Fruit fly (Drosophila melanogaster): ENCODE measurements around the gene RpL34a.
A peak's percentile ranks its signal among the peaks of the same experiment; 100 is the strongest.

Gene RpL34a

dm6 chr3R:26098502-26099210 is 39.6 kb upstream of the RpL34a start, which contains the start of gene dysf (continued):
- TF ChIP-seq CG8290 (GFP tag; optimal IDR thresholded peaks at IDR 0.05): no peak
- no peak for TF ChIP-seq CG8290 (tag; optimal IDR thresholded peaks at IDR 0.05)
- no peak for TF ChIP-seq Fer3 (tag; optimal IDR thresholded peaks at IDR 0.05)
- TF ChIP-seq CG6689 (GFP tag; IDR thresholded peaks at IDR 0.05): peak; percentile 68; the same call in 1 of the 2 replicates
- peak; percentile 91 for TF ChIP-seq CG2712 (tag; optimal IDR thresholded peaks at IDR 0.05)
- TF ChIP-seq CG33213 (GFP tag; optimal IDR thresholded peaks at IDR 0.05): no peak
- no peak for TF ChIP-seq lov (optimal IDR thresholded peaks at IDR 0.05)
- TF ChIP-seq lov (GFP tag; IDR thresholded peaks at IDR 0.05): no peak
- TF ChIP-seq sd (tag; optimal IDR thresholded peaks at IDR 0.05): no peak
- no peak for TF ChIP-seq CG15073 (GFP tag; optimal IDR thresholded peaks at IDR 0.05)
- TF ChIP-seq BEAF-32 (GFP tag; optimal IDR thresholded peaks at IDR 0.05): no peak
- no peak for TF ChIP-seq CG2120 (GFP tag; optimal IDR thresholded peaks at IDR 0.05)
- no peak for TF ChIP-seq dm (GFP tag; optimal IDR thresholded peaks at IDR 0.05)
- TF ChIP-seq Hmr (GFP tag; optimal IDR thresholded peaks at IDR 0.05): peak; percentile 45
- no peak for TF ChIP-seq h (optimal IDR thresholded peaks at IDR 0.05)
- TF ChIP-seq CG34224 (GFP tag; IDR thresholded peaks at IDR 0.05; ENCODE audit: partially characterized antibody): no peak
- TF ChIP-seq p53 (GFP tag; optimal IDR thresholded peaks at IDR 0.05): no peak
- no peak for TF ChIP-seq CG15514 (GFP tag; optimal IDR thresholded peaks at IDR 0.05)
- TF ChIP-seq CG11247 (GFP tag; IDR thresholded peaks at IDR 0.05): no peak
- no peak for TF ChIP-seq maf-S (GFP tag; optimal IDR thresholded peaks at IDR 0.05)
- peak; percentile 37 for TF ChIP-seq CG7271 (tag; optimal IDR thresholded peaks at IDR 0.05)
- TF ChIP-seq ranshi (GFP tag; IDR thresholded peaks at IDR 0.05): no peak
- no peak for TF ChIP-seq CG15479 (GFP tag; optimal IDR thresholded peaks at IDR 0.05)
- TF ChIP-seq Ets65A (GFP tag): no peak
- TF ChIP-seq YL-1 (GFP tag; optimal IDR thresholded peaks at IDR 0.05): no peak
- TF ChIP-seq Doc3 (GFP tag; IDR thresholded peaks at IDR 0.05; ENCODE audit: partially characterized antibody): no peak
- TF ChIP-seq BtbVII (GFP tag; optimal IDR thresholded peaks at IDR 0.05): peak; percentile 38
- 0 out of 2 replicates have a peak, but pooled peaks have one; percentile 8 for TF ChIP-seq esg (GFP tag; conservative IDR thresholded peaks at IDR 0.05)
- no peak; the same call in 1 of the 2 replicates for TF ChIP-seq CG9215 (GFP tag; IDR thresholded peaks at IDR 0.05)
- TF ChIP-seq CG2875 (GFP tag; optimal IDR thresholded peaks at IDR 0.05): peak; percentile 51
- TF ChIP-seq CG3995 (GFP tag; optimal IDR thresholded peaks at IDR 0.05): no peak
- TF ChIP-seq ara (GFP tag; IDR thresholded peaks at IDR 0.05): peak; percentile 40; the same call in 1 of the 2 replicates
- no peak for TF ChIP-seq CG11560 (tag; IDR thresholded peaks at IDR 0.05)
- no peak for TF ChIP-seq Myb (GFP tag; optimal IDR thresholded peaks at IDR 0.05)
- TF ChIP-seq Fer2 (tag; optimal IDR thresholded peaks at IDR 0.05): peak; percentile 14
- no peak for TF ChIP-seq CG4282 (GFP tag; optimal IDR thresholded peaks at IDR 0.05)
- peak; percentile 60 for TF ChIP-seq nerfin-1 (tag; optimal IDR thresholded peaks at IDR 0.05)
- no peak for TF ChIP-seq Hand (GFP tag; optimal IDR thresholded peaks at IDR 0.05)
- peak; percentile 86 for TF ChIP-seq CG11504 (tag; optimal IDR thresholded peaks at IDR 0.05)
- no peak for TF ChIP-seq HmgZ (tag; optimal IDR thresholded peaks at IDR 0.05)
- peak; percentile 47 for TF ChIP-seq CG17359 (tag; optimal IDR thresholded peaks at IDR 0.05)
- TF ChIP-seq gfzf (GFP tag; optimal IDR thresholded peaks at IDR 0.05): no peak
- TF ChIP-seq CkIIα-i1 (GFP tag; IDR thresholded peaks at IDR 0.05): no peak
- peak; percentile 89 for TF ChIP-seq dysf (GFP tag; IDR thresholded peaks at IDR 0.05)
- TF ChIP-seq CG6654 (GFP tag; optimal IDR thresholded peaks at IDR 0.05): peak; percentile 12
- peak; percentile 26 for TF ChIP-seq CG12155 (GFP tag; optimal IDR thresholded peaks at IDR 0.05)
- no peak for TF ChIP-seq eyg (GFP tag; optimal IDR thresholded peaks at IDR 0.05)
- peak; percentile 85 for TF ChIP-seq CG13424 (tag; optimal IDR thresholded peaks at IDR 0.05)
- no peak for TF ChIP-seq CG3407 (GFP tag; optimal IDR thresholded peaks at IDR 0.05)
- TF ChIP-seq Rx (GFP tag; IDR thresholded peaks at IDR 0.05): no peak
